Worm (Caenorhabditis elegans) whole organism, L3 larva: Measurements from ENCODE around the gene tbck-1.

ENCODE experiments used
- ceh-16 ChIP-seq: sonication (generic microtip); optimal IDR thresholded peaks from 2 replicates; lab custom pipeline; 2017; ENCODE audit warnings: missing biosample characterization, missing genetic modification characterization
- ceh-82 ChIP-seq: fragments of 150-350 bp; optimal IDR thresholded peaks from 2 replicates; lab custom pipeline; 2014; ENCODE audit warnings: missing biosample characterization, missing genetic modification characterization
- egl-5 ChIP-seq: fragments of 150-350 bp; optimal IDR thresholded peaks from 2 replicates; lab custom pipeline; 2017; ENCODE audit warnings: missing biosample characterization, missing genetic modification reagents, missing genetic modification characterization, inconsistent platforms
- jun-1 ChIP-seq: fragments of 150-350 bp; optimal IDR thresholded peaks from 2 replicates; lab custom pipeline; 2014; ENCODE audit warnings: missing biosample characterization, missing genetic modification reagents, missing genetic modification characterization
- nhr-11 ChIP-seq: fragments of 150-350 bp; optimal IDR thresholded peaks from 2 replicates; lab custom pipeline; 2014; ENCODE audit warnings: missing biosample characterization, missing genetic modification characterization
- nhr-25 ChIP-seq: sonication (generic microtip); optimal IDR thresholded peaks from 2 replicates; lab custom pipeline; 2017; ENCODE audit warnings: missing biosample characterization, missing genetic modification characterization
- skn-1 ChIP-seq: fragments of 150-350 bp; optimal IDR thresholded peaks from 2 replicates; lab custom pipeline; 2014; ENCODE audit warnings: missing biosample characterization, missing genetic modification characterization
- snpc-4 ChIP-seq: fragments of 150-350 bp; optimal IDR thresholded peaks from 2 replicates; lab custom pipeline; 2014; ENCODE audit warnings: missing biosample characterization, missing genetic modification characterization
- ztf-11 ChIP-seq: fragments of 150-350 bp; optimal IDR thresholded peaks from 2 replicates; lab custom pipeline; 2014; ENCODE audit warnings: missing biosample characterization, missing genetic modification characterization

DNA sequence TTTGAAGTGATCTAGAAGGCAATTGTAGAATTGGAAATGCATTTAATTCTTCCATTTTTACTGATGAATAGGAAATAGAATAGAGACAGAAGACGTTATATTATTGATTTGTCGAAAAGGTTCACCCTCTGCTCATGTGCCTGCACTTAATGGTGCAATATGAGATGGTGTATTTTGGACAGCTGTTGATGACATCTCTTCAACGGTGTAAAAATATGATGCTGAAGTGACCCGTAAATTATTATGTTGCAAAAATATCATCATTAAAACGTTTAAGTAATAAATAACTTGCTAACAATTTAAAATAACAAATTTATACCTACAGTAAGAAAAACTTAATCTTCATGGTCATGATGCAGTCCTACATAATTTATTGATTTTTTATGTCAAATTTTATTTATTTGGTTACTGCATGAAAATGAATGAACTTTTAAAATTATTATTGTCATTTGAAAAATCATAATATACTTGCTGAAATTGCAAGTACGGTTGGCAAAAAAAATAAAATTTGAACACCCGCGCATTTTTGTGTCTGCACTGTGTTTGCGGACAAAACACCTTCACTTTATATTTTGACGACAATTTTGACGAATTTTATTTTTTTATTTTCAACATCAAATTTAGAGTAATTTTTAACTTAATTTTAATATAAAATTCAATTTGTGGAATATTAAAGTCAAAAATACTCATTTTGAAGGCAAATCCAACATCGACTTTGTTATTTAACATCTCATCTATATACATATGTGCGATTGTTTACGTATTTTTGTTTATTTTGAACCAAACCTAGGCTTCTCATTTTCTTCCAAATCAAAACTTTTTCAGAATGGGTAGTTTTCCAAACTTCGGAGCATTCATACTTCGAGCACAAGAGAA is at the start of gene tbck-1, which contains the start of gene fbxb-88:
- TF ChIP-seq egl-5 (tag; lab: Kevin White, UChicago) = no peak
- no peak for TF ChIP-seq snpc-4 (tag; lab: Kevin White, UChicago)
- no peak for TF ChIP-seq nhr-11 (tag; lab: Kevin White, UChicago)
- TF ChIP-seq ceh-82 (tag; lab: Kevin White, UChicago) = no peak
- no peak for TF ChIP-seq nhr-25
- TF ChIP-seq ceh-16 (tag; lab: Kevin White, UChicago) = no peak
- TF ChIP-seq skn-1 (tag; lab: Kevin White, UChicago) = no peak
- no peak for TF ChIP-seq ztf-11 (tag; lab: Kevin White, UChicago)
- no peak for TF ChIP-seq jun-1 (tag; lab: Kevin White, UChicago)
